Worm (Caenorhabditis elegans) whole organism, early embryonic: ENCODE data around the gene agt-2.

ENCODE experiments used
- B0310.2 ChIP-seq: sonication (generic microtip); optimal IDR thresholded peaks from 2 replicates; lab custom pipeline; 2016; ENCODE audit warnings: mild to moderate bottlenecking, missing genetic modification characterization, missing compliant biosample characterization
- aly-1 ChIP-seq: sonication (generic microtip); optimal IDR thresholded peaks from 2 replicates; lab custom pipeline; 2016; ENCODE audit warnings: missing genetic modification characterization, missing compliant biosample characterization
- ama-1 ChIP-seq: fragments of 150-350 bp; optimal IDR thresholded peaks from 2 replicates; lab custom pipeline; 2014
- ceh-36 ChIP-seq: sonication (generic microtip); optimal IDR thresholded peaks from 2 replicates; lab custom pipeline; 2016; ENCODE audit warnings: missing genetic modification characterization, inconsistent platforms, missing compliant biosample characterization
- ets-7 ChIP-seq: sonication (generic microtip); optimal IDR thresholded peaks from 2 replicates; lab custom pipeline; 2016; ENCODE audit warnings: missing genotype, missing genetic modification characterization, missing compliant biosample characterization
- flt-1 ChIP-seq: fragments of 200-800 bp; sonication (Bioruptor generic); IDR thresholded peaks from 2 replicates; pipeline ENCODE4 v1.3.6; 2022; ENCODE audit warnings: missing genetic modification characterization, missing compliant biosample characterization
- hmbx-1 ChIP-seq: sonication (generic microtip); optimal IDR thresholded peaks from 2 replicates; lab custom pipeline; 2016; ENCODE audit warnings: mild to moderate bottlenecking, missing genetic modification characterization, missing compliant biosample characterization
- hmg-4 ChIP-seq: fragments of 200-800 bp; sonication (Bioruptor generic); optimal IDR thresholded peaks from 2 replicates; lab custom pipeline; 2018; ENCODE audit warnings: mild to moderate bottlenecking, missing genetic modification characterization, missing compliant biosample characterization
- pes-1 ChIP-seq: fragments of 200-800 bp; sonication (Bioruptor generic); IDR thresholded peaks from 2 replicates; pipeline ENCODE4 v1.3.6; 2022; ENCODE audit warnings: missing genetic modification reagents, missing genetic modification characterization, missing compliant biosample characterization
- sea-1 ChIP-seq: fragments of 200-800 bp; sonication (Bioruptor generic); conservative IDR thresholded peaks from 2 replicates; pipeline ENCODE4 v1.3.6; 2022; ENCODE audit warnings: missing genetic modification characterization, missing compliant biosample characterization

- TF ChIP-seq sea-1, result no peak
- TF ChIP-seq hmbx-1 (tag; lab: Kevin White, UChicago), result no peak
- no peak for TF ChIP-seq B0310.2
- no peak for TF ChIP-seq ama-1
- no peak for TF ChIP-seq aly-1 (tag; lab: Kevin White, UChicago)
- TF ChIP-seq hmg-4 (GFP tag; lab: Kevin White, UChicago), result no peak
- TF ChIP-seq pes-1, result no peak
- no peak for TF ChIP-seq ceh-36 (tag; lab: Kevin White, UChicago)
- TF ChIP-seq flt-1 (GFP tag; lab: Robert Waterston, UW), result no peak
- TF ChIP-seq ets-7, result no peak
Measured at ce11 chrII:5351799-5352198, 21.8 kb downstream of the agt-2 start, which contains the start of gene F09E5.7.
